Fruit fly (Drosophila melanogaster) whole organism, embryonic: ENCODE data around the gene CG15741.
A peak's percentile ranks its signal among the peaks of the same experiment; 100 is the strongest.

ENCODE experiments used
- B-H1 ChIP-seq: fragments of 200-800 bp; sonication (Bioruptor generic); IDR thresholded peaks from 3 replicates; pipeline ENCODE4 v1.3.6; 2022; ENCODE audit warnings: missing biosample characterization, missing genetic modification characterization
- Bteb2 ChIP-seq: fragments of 200-800 bp; sonication (Bioruptor generic); optimal IDR thresholded peaks from 2 replicates; lab custom pipeline; 2016; ENCODE audit warnings: missing biosample characterization, missing genetic modification characterization
- CG11085 ChIP-seq: fragments of 200-800 bp; sonication (Bioruptor generic); IDR thresholded peaks from 2 replicates; pipeline ENCODE4 v1.3.6; 2022; ENCODE audit warnings: missing biosample characterization, missing genetic modification characterization
- CG11093 ChIP-seq: fragments of 200-800 bp; sonication (Bioruptor generic); IDR thresholded peaks from 3 replicates; pipeline ENCODE4 v1.3.6; 2022; ENCODE audit warnings: missing biosample characterization, missing genetic modification characterization
- CG11398 ChIP-seq: fragments of 200-800 bp; sonication (Bioruptor generic); optimal IDR thresholded peaks from 2 replicates; lab custom pipeline; 2016; ENCODE audit warnings: missing biosample characterization, missing genetic modification characterization
- CG15269 ChIP-seq: fragments of 200-800 bp; sonication (Bioruptor generic); optimal IDR thresholded peaks from 2 replicates; lab custom pipeline; 2018; ENCODE audit warnings: missing biosample characterization, mild to moderate bottlenecking, missing genetic modification characterization, moderate library complexity
- CG15601 ChIP-seq: fragments of 200-800 bp; sonication (Bioruptor generic); optimal IDR thresholded peaks from 3 replicates; lab custom pipeline; 2019; ENCODE audit warnings: missing biosample characterization, mild to moderate bottlenecking, missing genetic modification characterization, moderate library complexity
- CG1647 ChIP-seq: fragments of 200-800 bp; sonication (Bioruptor generic); optimal IDR thresholded peaks from 3 replicates; lab custom pipeline; 2016; ENCODE audit warnings: missing biosample characterization, missing genetic modification characterization
- CG16813 ChIP-seq: fragments of 200-800 bp; sonication (Bioruptor generic); IDR thresholded peaks from 3 replicates; pipeline ENCODE4 v1.3.6; 2022; ENCODE audit warnings: missing biosample characterization, missing genetic modification characterization; ENCODE audit not compliant: partially characterized antibody
- CG18262 ChIP-seq: fragments of 200-800 bp; optimal IDR thresholded peaks from 3 replicates; lab custom pipeline; 2019; ENCODE audit warnings: missing biosample characterization, mild to moderate bottlenecking, missing genetic modification characterization, moderate library complexity
- CG18764 ChIP-seq: fragments of 200-800 bp; sonication (Bioruptor generic); optimal IDR thresholded peaks from 3 replicates; lab custom pipeline; 2016; ENCODE audit warnings: missing biosample characterization, missing genetic modification characterization
- CG2889 ChIP-seq: fragments of 200-800 bp; sonication (Bioruptor generic); IDR thresholded peaks from 3 replicates; pipeline ENCODE4 v1.3.6; 2022; ENCODE audit warnings: missing biosample characterization, missing genetic modification characterization
- CG31441 ChIP-seq: fragments of 200-800 bp; sonication (Bioruptor generic); IDR thresholded peaks from 2 replicates; pipeline ENCODE4 v1.3.6; 2022; ENCODE audit warnings: missing biosample characterization, missing genetic modification characterization
- CG3163 ChIP-seq: fragments of 200-800 bp; sonication (Bioruptor generic); optimal IDR thresholded peaks from 3 replicates; lab custom pipeline; 2016; ENCODE audit warnings: missing biosample characterization, missing genetic modification characterization
- CG3407 ChIP-seq: fragments of 200-800 bp; sonication (Bioruptor generic); optimal IDR thresholded peaks from 2 replicates; lab custom pipeline; 2018; ENCODE audit warnings: missing biosample characterization, mild to moderate bottlenecking, missing genetic modification characterization
- CG34376 ChIP-seq: fragments of 200-800 bp; sonication (Bioruptor generic); optimal IDR thresholded peaks from 2 replicates; lab custom pipeline; 2018; ENCODE audit warnings: missing biosample characterization, mild to moderate bottlenecking, missing genetic modification characterization
- CG43689 ChIP-seq: fragments of 200-800 bp; sonication (Bioruptor generic); IDR thresholded peaks from 2 replicates; pipeline ENCODE4 v1.3.6; 2022; ENCODE audit warnings: missing biosample characterization, missing genetic modification characterization
- CG7963 ChIP-seq: fragments of 200-800 bp; sonication (Bioruptor generic); IDR thresholded peaks from 3 replicates; pipeline ENCODE4 v1.3.6; 2022; ENCODE audit warnings: missing biosample characterization, missing genetic modification characterization; ENCODE audit not compliant: partially characterized antibody
- CG8281 ChIP-seq: fragments of 200-800 bp; sonication (Bioruptor generic); optimal IDR thresholded peaks from 2 replicates; lab custom pipeline; 2018; ENCODE audit warnings: missing biosample characterization, mild to moderate bottlenecking, missing genetic modification characterization, moderate library complexity
- CG8924 ChIP-seq: fragments of 200-800 bp; optimal IDR thresholded peaks from 3 replicates; lab custom pipeline; 2019; ENCODE audit warnings: missing biosample characterization, mild to moderate bottlenecking, missing genetic modification characterization, moderate library complexity
- Fer3 ChIP-seq: fragments of 200-800 bp; sonication (Bioruptor generic); optimal IDR thresholded peaks from 2 replicates; lab custom pipeline; 2018; ENCODE audit warnings: missing biosample characterization, mild to moderate bottlenecking, missing genetic modification characterization, moderate library complexity
- Hr51 ChIP-seq, 2 experiments: fragments of 200-800 bp; sonication (Bioruptor generic); optimal IDR thresholded peaks; 2 replicates in 1 of 2; 3 replicates in 1 of 2; lab custom pipeline; 2016 to 2018; ENCODE audit warnings: missing biosample characterization in 2 of 2, missing genetic modification characterization in 2 of 2, mild to moderate bottlenecking in 1 of 2, moderate library complexity in 1 of 2
- Lim3 ChIP-seq: fragments of 200-800 bp; sonication (Bioruptor generic); IDR thresholded peaks from 2 replicates; pipeline ENCODE4 v1.3.6; 2022; ENCODE audit warnings: missing biosample characterization, missing genetic modification characterization
- Myb ChIP-seq: fragments of 200-800 bp; sonication (Bioruptor generic); optimal IDR thresholded peaks from 2 replicates; lab custom pipeline; 2016; ENCODE audit warnings: missing biosample characterization, missing genetic modification characterization
- Neu2 ChIP-seq: fragments of 200-800 bp; sonication (Bioruptor generic); optimal IDR thresholded peaks from 3 replicates; lab custom pipeline; 2016; ENCODE audit warnings: missing biosample characterization, missing genetic modification characterization, borderline replicate concordance
- Ptx1 ChIP-seq: fragments of 200-800 bp; sonication (Bioruptor generic); IDR thresholded peaks from 2 replicates; pipeline ENCODE4 v1.3.6; 2022; ENCODE audit warnings: missing biosample characterization, missing genetic modification characterization
- Spps ChIP-seq: fragments of 200-800 bp; sonication (Bioruptor generic); optimal IDR thresholded peaks from 2 replicates; lab custom pipeline; 2018; ENCODE audit warnings: missing biosample characterization, mild to moderate bottlenecking, missing genetic modification characterization
- YL-1 ChIP-seq: fragments of 200-800 bp; sonication (Bioruptor generic); optimal IDR thresholded peaks from 3 replicates; lab custom pipeline; 2017; ENCODE audit warnings: missing biosample characterization, mild to moderate bottlenecking, missing genetic modification characterization
- al ChIP-seq: fragments of 200-800 bp; sonication (Bioruptor generic); IDR thresholded peaks from 2 replicates; pipeline ENCODE4 v1.3.6; 2022; ENCODE audit warnings: missing biosample characterization, missing genetic modification characterization
- ase ChIP-seq: fragments of 200-800 bp; sonication (Bioruptor generic); IDR thresholded peaks from 3 replicates; pipeline ENCODE4 v1.3.6; 2022; ENCODE audit warnings: missing biosample characterization, missing genetic modification characterization
- bsh ChIP-seq, 2 experiments: fragments of 200-800 bp; sonication (Bioruptor generic); optimal IDR thresholded peaks; 2 replicates each; lab custom pipeline; 2017 to 2018; ENCODE audit warnings: mild to moderate bottlenecking in 2 of 2, missing biosample characterization in 2 of 2, missing genetic modification characterization in 2 of 2, moderate library complexity in 1 of 2
- cg ChIP-seq: fragments of 200-800 bp; sonication (Bioruptor generic); optimal IDR thresholded peaks from 3 replicates; lab custom pipeline; 2019; ENCODE audit warnings: missing biosample characterization, mild to moderate bottlenecking, missing genetic modification characterization, moderate library complexity
- ci ChIP-seq: fragments of 200-800 bp; sonication (Bioruptor generic); IDR thresholded peaks from 3 replicates; pipeline ENCODE4 v1.3.6; 2022; ENCODE audit warnings: missing biosample characterization, missing genetic modification characterization
- danr ChIP-seq: fragments of 200-800 bp; sonication (Bioruptor generic); IDR thresholded peaks from 2 replicates; pipeline ENCODE4 v1.3.6; 2022; ENCODE audit warnings: missing biosample characterization, missing genetic modification characterization
- ewg ChIP-seq: fragments of 200-800 bp; sonication (Bioruptor generic); optimal IDR thresholded peaks from 3 replicates; lab custom pipeline; 2017; ENCODE audit warnings: mild to moderate bottlenecking, missing biosample characterization, missing genetic modification reagents, missing genetic modification characterization
- fru ChIP-seq: fragments of >200 bp; optimal IDR thresholded peaks from 2 replicates; lab custom pipeline; 2017
- ftz-f1 ChIP-seq: fragments of 200-800 bp; sonication (Bioruptor generic); optimal IDR thresholded peaks from 2 replicates; lab custom pipeline; 2016; ENCODE audit warnings: missing biosample characterization, missing genetic modification characterization
- gsb ChIP-seq: fragments of 200-800 bp; sonication (Bioruptor generic); IDR thresholded peaks from 2 replicates; pipeline ENCODE4 v1.3.6; 2022; ENCODE audit warnings: missing biosample characterization, missing genetic modification characterization
- insv ChIP-seq, 2 experiments: fragments of 200-800 bp; sonication (Bioruptor generic); optimal IDR thresholded peaks; 3 replicates each; lab custom pipeline; 2016 to 2018; ENCODE audit warnings: missing biosample characterization in 2 of 2, missing genetic modification characterization in 2 of 2
- jigr1 ChIP-seq: fragments of 200-800 bp; sonication (Bioruptor generic); IDR thresholded peaks from 3 replicates; pipeline ENCODE4 v1.3.6; 2022; ENCODE audit warnings: missing biosample characterization, missing genetic modification characterization
- mirr ChIP-seq: fragments of 200-800 bp; sonication (Bioruptor generic); optimal IDR thresholded peaks from 3 replicates; lab custom pipeline; 2018; ENCODE audit warnings: missing biosample characterization, mild to moderate bottlenecking, missing genetic modification characterization
- nerfin-2 ChIP-seq: fragments of 200-800 bp; sonication (Bioruptor generic); IDR thresholded peaks from 2 replicates; pipeline ENCODE4 v1.3.6; 2022; ENCODE audit warnings: missing biosample characterization, missing genetic modification characterization; ENCODE audit not compliant: partially characterized antibody
- onecut ChIP-seq: fragments of 200-800 bp; sonication (Bioruptor generic); IDR thresholded peaks from 2 replicates; pipeline ENCODE4 v1.3.6; 2022; ENCODE audit warnings: missing biosample characterization, missing genetic modification characterization
- pzg ChIP-seq: fragments of 200-800 bp; sonication (Bioruptor generic); optimal IDR thresholded peaks from 3 replicates; lab custom pipeline; 2018; ENCODE audit warnings: missing biosample characterization, mild to moderate bottlenecking, missing genetic modification characterization, moderate library complexity
- ro ChIP-seq: fragments of 200-800 bp; sonication (Bioruptor generic); IDR thresholded peaks from 2 replicates; pipeline ENCODE4 v1.3.6; 2022; ENCODE audit warnings: missing biosample characterization, missing genetic modification characterization
- sens-2 ChIP-seq: fragments of 200-800 bp; sonication (Bioruptor generic); IDR thresholded peaks from 2 replicates; pipeline ENCODE4 v1.3.6; 2022; ENCODE audit warnings: missing biosample characterization, missing genetic modification characterization
- slp2 ChIP-seq: fragments of 200-800 bp; sonication (Bioruptor generic); optimal IDR thresholded peaks from 2 replicates; lab custom pipeline; 2016; ENCODE audit warnings: missing biosample characterization, missing genetic modification characterization
- sqz ChIP-seq: fragments of 200-800 bp; sonication (Bioruptor generic); optimal IDR thresholded peaks from 3 replicates; lab custom pipeline; 2018; ENCODE audit warnings: missing biosample characterization, mild to moderate bottlenecking, missing genetic modification characterization
- tll ChIP-seq, 2 experiments: fragments of 200-800 bp in 1 of 2; fragments of >200 bp in 1 of 2; sonication (Bioruptor generic) in 1 of 2; optimal IDR thresholded peaks; 2 replicates each; lab custom pipeline; 2017 to 2019; ENCODE audit warnings: missing biosample characterization in 2 of 2, missing genetic modification characterization in 2 of 2, mild to moderate bottlenecking in 1 of 2, moderate library complexity in 1 of 2
- toy ChIP-seq: fragments of 200-800 bp; sonication (Bioruptor generic); IDR thresholded peaks from 2 replicates; pipeline ENCODE4 v1.3.6; 2022; ENCODE audit warnings: missing biosample characterization, missing genetic modification characterization
- trh ChIP-seq: fragments of 200-800 bp; sonication (Bioruptor generic); optimal IDR thresholded peaks from 2 replicates; lab custom pipeline; 2016; ENCODE audit warnings: missing biosample characterization, missing genetic modification characterization
- twi ChIP-seq: fragments of 200-800 bp; optimal IDR thresholded peaks from 2 replicates; lab custom pipeline; 2019; ENCODE audit warnings: missing biosample characterization, mild to moderate bottlenecking, missing genetic modification characterization, moderate library complexity

CG15741 gene

DNA sequence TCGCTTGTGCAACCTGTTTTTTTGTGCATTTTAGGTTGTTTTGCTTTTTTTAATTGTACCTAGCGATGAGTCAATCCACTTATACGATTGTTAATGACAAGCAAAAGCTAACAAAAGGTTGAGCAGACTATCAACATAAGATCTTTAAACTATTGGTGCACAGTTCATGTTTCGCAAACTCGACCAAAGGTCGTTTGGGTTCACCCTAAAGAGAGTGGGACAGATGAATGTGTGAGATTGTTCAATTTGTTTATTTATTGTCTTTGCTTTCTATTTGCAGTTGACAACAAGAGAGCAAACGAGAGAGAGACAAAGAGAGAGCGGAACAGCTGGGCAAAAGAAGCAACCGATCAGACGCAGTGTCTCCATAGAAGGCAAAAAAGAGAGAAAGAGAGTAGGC is 14.8 kb downstream of the CG15741 start (continued):
- TF ChIP-seq sqz (GFP tag; lab: Kevin White, UChicago) (no peak), Myb (no peak), CG2889 (GFP tag; lab: Robert Waterston, UW) (no peak), bsh (GFP tag; optimal IDR thresholded peaks at IDR 0.05; lab: Kevin White, UChicago) (peak; percentile 34 to 51), trh (GFP tag; lab: Kevin White, UChicago) (no peak), CG3407 (peak; percentile 55), slp2 (no peak), al (GFP tag; lab: Robert Waterston, UW) (no peak), nerfin-2 (GFP tag; lab: Robert Waterston, UW) (no peak), ci (GFP tag; lab: Robert Waterston, UW) (peak; percentile 69; the same call in 2 of the 3 replicates), Spps (tag; lab: Kevin White, UChicago) (peak; percentile 27), mirr (GFP tag; lab: Kevin White, UChicago) (no peak), CG43689 (GFP tag; lab: Robert Waterston, UW) (no peak), YL-1 (GFP tag; lab: Kevin White, UChicago) (no peak), CG11093 (GFP tag; lab: Robert Waterston, UW) (no peak), tll (GFP tag; optimal IDR thresholded peaks at IDR 0.05; lab: Kevin White, UChicago) (no peak), Hr51 (GFP tag; optimal IDR thresholded peaks at IDR 0.05; lab: Kevin White, UChicago) (no peak), CG15269 (tag; lab: Kevin White, UChicago) (no peak), Ptx1 (GFP tag; lab: Robert Waterston, UW) (no peak), twi (no peak), CG16813 (GFP tag; lab: Robert Waterston, UW) (no peak), insv (GFP tag; optimal IDR thresholded peaks at IDR 0.05; lab: Kevin White, UChicago) (no peak), ewg (GFP tag; lab: Kevin White, UChicago) (peak; percentile 19), Fer3 (tag; lab: Kevin White, UChicago) (no peak), CG11085 (GFP tag; lab: Robert Waterston, UW) (no peak), ftz-f1 (GFP tag; lab: Kevin White, UChicago) (no peak), CG15601 (peak; percentile 61), CG7963 (GFP tag; lab: Robert Waterston, UW) (no peak), jigr1 (GFP tag; lab: Robert Waterston, UW) (no peak), pzg (GFP tag; lab: Kevin White, UChicago) (no peak), CG34376 (GFP tag; lab: Kevin White, UChicago) (peak; percentile 4), cg (no peak), B-H1 (GFP tag; lab: Robert Waterston, UW) (no peak; the same call in 2 of the 3 replicates), CG8924 (tag; lab: Kevin White, UChicago) (peak; percentile 15), CG18764 (GFP tag; lab: Kevin White, UChicago) (no peak), onecut (0 out of 2 replicates have a peak, but pooled peaks have one; percentile 23), danr (GFP tag; lab: Robert Waterston, UW) (no peak), Bteb2 (GFP tag; lab: Kevin White, UChicago) (no peak), Lim3 (GFP tag; lab: Robert Waterston, UW) (no peak), CG11398 (GFP tag; lab: Kevin White, UChicago) (no peak), CG18262 (tag; lab: Kevin White, UChicago) (peak; percentile 32), ro (GFP tag; lab: Robert Waterston, UW) (no peak), CG31441 (GFP tag; lab: Robert Waterston, UW) (no peak), fru (no peak), CG3163 (peak; percentile 34), Neu2 (no peak), sens-2 (no peak), CG1647 (GFP tag; lab: Kevin White, UChicago) (no peak), CG8281 (tag; lab: Kevin White, UChicago) (no peak), ase (GFP tag; lab: Robert Waterston, UW) (0 out of 3 replicates have a peak, but pooled peaks have one; percentile 14), gsb (no peak), toy (GFP tag; lab: Robert Waterston, UW) (no peak)
